Worm (Caenorhabditis elegans) whole organism, L3 larva: ENCODE data around the gene C55B6.1.

Experiments
- R02D3.7 ChIP-seq: fragments of 150-350 bp; optimal IDR thresholded peaks from 2 replicates; lab custom pipeline; 2014; ENCODE audit warnings: missing biosample characterization, missing genetic modification characterization
- aly-2 ChIP-seq: fragments of 150-350 bp; optimal IDR thresholded peaks from 2 replicates; lab custom pipeline; 2014; ENCODE audit warnings: missing biosample characterization, missing genetic modification characterization
- ama-1 ChIP-seq: fragments of 150-350 bp; optimal IDR thresholded peaks from 2 replicates; lab custom pipeline; 2018
- ceh-16 ChIP-seq: sonication (generic microtip); optimal IDR thresholded peaks from 2 replicates; lab custom pipeline; 2017; ENCODE audit warnings: missing biosample characterization, missing genetic modification characterization
- ceh-28 ChIP-seq: fragments of 150-350 bp; optimal IDR thresholded peaks from 2 replicates; lab custom pipeline; 2014; ENCODE audit warnings: missing biosample characterization, missing genetic modification reagents, missing genetic modification characterization
- ceh-82 ChIP-seq: fragments of 150-350 bp; optimal IDR thresholded peaks from 2 replicates; lab custom pipeline; 2014; ENCODE audit warnings: missing biosample characterization, missing genetic modification characterization
- daf-12 ChIP-seq: fragments of 150-350 bp; optimal IDR thresholded peaks from 2 replicates; lab custom pipeline; 2014; ENCODE audit warnings: missing biosample characterization, missing genetic modification reagents, missing genetic modification characterization
- egl-27 ChIP-seq: sonication (generic microtip); optimal IDR thresholded peaks from 4 replicates; lab custom pipeline; 2017; ENCODE audit warnings: missing biosample characterization, missing genetic modification reagents, missing genetic modification characterization
- egl-5 ChIP-seq: fragments of 150-350 bp; optimal IDR thresholded peaks from 2 replicates; lab custom pipeline; 2017; ENCODE audit warnings: missing biosample characterization, missing genetic modification reagents, missing genetic modification characterization, inconsistent platforms
- elt-1 ChIP-seq: fragments of 150-350 bp; optimal IDR thresholded peaks from 2 replicates; lab custom pipeline; 2014; ENCODE audit warnings: missing biosample characterization, missing genetic modification characterization
- elt-2 ChIP-seq: sonication (generic microtip); optimal IDR thresholded peaks from 2 replicates; lab custom pipeline; 2016; ENCODE audit warnings: missing genetic modification reagents, mild to moderate bottlenecking, missing genetic modification characterization, missing compliant biosample characterization
- elt-3 ChIP-seq, 3 experiments: fragments of 150-350 bp in 1 of 3; sonication (generic microtip) in 2 of 3; optimal IDR thresholded peaks; 2 replicates in 2 of 3; 4 replicates in 1 of 3; lab custom pipeline; 2014 to 2017; ENCODE audit warnings: missing biosample characterization in 3 of 3, missing genetic modification characterization in 3 of 3
- eor-1 ChIP-seq, 2 experiments: fragments of 150-350 bp; optimal IDR thresholded peaks; 2 replicates each; lab custom pipeline; 2014 to 2018; ENCODE audit warnings: missing biosample characterization in 2 of 2, missing genetic modification characterization in 2 of 2
- fkh-2 ChIP-seq: fragments of 150-350 bp; optimal IDR thresholded peaks from 2 replicates; lab custom pipeline; 2014; ENCODE audit warnings: missing biosample characterization, missing genetic modification reagents, missing genetic modification characterization
- fos-1 ChIP-seq: fragments of 150-350 bp; optimal IDR thresholded peaks from 2 replicates; lab custom pipeline; 2014; ENCODE audit warnings: missing biosample characterization, missing genetic modification characterization
- jun-1 ChIP-seq: fragments of 150-350 bp; optimal IDR thresholded peaks from 2 replicates; lab custom pipeline; 2014; ENCODE audit warnings: missing biosample characterization, missing genetic modification reagents, missing genetic modification characterization
- lin-15B ChIP-seq: fragments of 150-350 bp; optimal IDR thresholded peaks from 2 replicates; lab custom pipeline; 2014; ENCODE audit warnings: missing biosample characterization, missing genetic modification characterization
- lin-39 ChIP-seq: fragments of 150-350 bp; optimal IDR thresholded peaks from 2 replicates; lab custom pipeline; 2018; ENCODE audit warnings: missing biosample characterization, missing genetic modification reagents, missing genetic modification characterization
- lsy-12 ChIP-seq: sonication (generic microtip); optimal IDR thresholded peaks from 2 replicates; lab custom pipeline; 2016; ENCODE audit warnings: mild to moderate bottlenecking, missing genetic modification characterization, missing compliant biosample characterization
- mdl-1 ChIP-seq: fragments of 150-350 bp; optimal IDR thresholded peaks from 2 replicates; lab custom pipeline; 2014; ENCODE audit warnings: missing biosample characterization, missing genetic modification characterization
- mml-1 ChIP-seq: fragments of 150-350 bp; sonication (generic microtip); optimal IDR thresholded peaks from 3 replicates; lab custom pipeline; 2014; ENCODE audit warnings: missing biosample characterization, missing genetic modification characterization
- nfya-1 ChIP-seq: sonication (generic microtip); optimal IDR thresholded peaks from 2 replicates; lab custom pipeline; 2017; ENCODE audit warnings: missing genetic modification characterization, mild to moderate bottlenecking, missing compliant biosample characterization, antibody characterized with exemption, moderate library complexity; ENCODE audit not compliant: insufficient read depth
- nhr-11 ChIP-seq: fragments of 150-350 bp; optimal IDR thresholded peaks from 2 replicates; lab custom pipeline; 2014; ENCODE audit warnings: missing biosample characterization, missing genetic modification characterization
- nhr-23 ChIP-seq: fragments of 150-350 bp; optimal IDR thresholded peaks from 2 replicates; lab custom pipeline; 2014; ENCODE audit warnings: missing biosample characterization, missing genetic modification reagents, missing genetic modification characterization
- nhr-237 ChIP-seq: fragments of 150-350 bp; optimal IDR thresholded peaks from 2 replicates; lab custom pipeline; 2014; ENCODE audit warnings: missing biosample characterization, missing genetic modification characterization
- nhr-25 ChIP-seq: sonication (generic microtip); optimal IDR thresholded peaks from 2 replicates; lab custom pipeline; 2017; ENCODE audit warnings: missing biosample characterization, missing genetic modification characterization
- nhr-28 ChIP-seq: fragments of 150-350 bp; optimal IDR thresholded peaks from 2 replicates; lab custom pipeline; 2014; ENCODE audit warnings: missing biosample characterization, missing genetic modification characterization
- nhr-43 ChIP-seq: sonication (generic microtip); optimal IDR thresholded peaks from 2 replicates; lab custom pipeline; 2016; ENCODE audit warnings: mild to moderate bottlenecking, missing genetic modification characterization, missing compliant biosample characterization; ENCODE audit not compliant: poor library complexity, severe bottlenecking
- nhr-67 ChIP-seq: fragments of 150-350 bp; optimal IDR thresholded peaks from 2 replicates; lab custom pipeline; 2014; ENCODE audit warnings: missing biosample characterization, missing genetic modification characterization
- nhr-76 ChIP-seq: fragments of 150-350 bp; sonication (generic microtip); optimal IDR thresholded peaks from 5 replicates; lab custom pipeline; 2014; ENCODE audit warnings: missing biosample characterization, missing genetic modification characterization
- nhr-77 ChIP-seq: fragments of 150-350 bp; optimal IDR thresholded peaks from 2 replicates; lab custom pipeline; 2014; ENCODE audit warnings: missing biosample characterization, missing genetic modification characterization
- pqm-1 ChIP-seq: fragments of 150-350 bp; optimal IDR thresholded peaks from 2 replicates; lab custom pipeline; 2017; ENCODE audit warnings: missing biosample characterization, missing genetic modification characterization, inconsistent platforms
- skn-1 ChIP-seq: fragments of 150-350 bp; optimal IDR thresholded peaks from 2 replicates; lab custom pipeline; 2014; ENCODE audit warnings: missing biosample characterization, missing genetic modification characterization
- unc-39 ChIP-seq: sonication (generic microtip); optimal IDR thresholded peaks from 4 replicates; lab custom pipeline; 2017; ENCODE audit warnings: missing biosample characterization, missing genetic modification characterization
- zag-1 ChIP-seq: fragments of 150-350 bp; optimal IDR thresholded peaks from 2 replicates; lab custom pipeline; 2014; ENCODE audit warnings: missing biosample characterization, missing genetic modification characterization
- ztf-4 ChIP-seq: fragments of 150-350 bp; optimal IDR thresholded peaks from 2 replicates; lab custom pipeline; 2014; ENCODE audit warnings: missing biosample characterization, missing genetic modification characterization

C55B6.1 gene

ce11 chrX:7162764-7163163, 37.4 kb upstream of the C55B6.1 start:
- TF ChIP-seq unc-39 (no peak), lin-39 (tag; lab: Kevin White, UChicago) (no peak), egl-5 (tag; lab: Kevin White, UChicago) (no peak), fos-1 (no peak), daf-12 (tag; lab: Kevin White, UChicago) (no peak), nhr-11 (tag; lab: Kevin White, UChicago) (no peak)

- peak; percentile 58 for TF ChIP-seq elt-2 (tag; lab: Kevin White, UChicago)
- TF ChIP-seq mml-1 (tag; lab: Kevin White, UChicago): no peak
- no peak for TF ChIP-seq lin-39 (tag; lab: Kevin White, UChicago)
Measured at ce11 chrX:7170575-7171297, 29.4 kb upstream of the C55B6.1 start, which contains the start of gene bar-1. Gene bar-1, minus strand, starts transcription at chrX:7170625.

- peak; percentile 55 for TF ChIP-seq lin-39 (tag; lab: Kevin White, UChicago)
- no peak for TF ChIP-seq elt-2 (tag; lab: Kevin White, UChicago)
Measured at ce11 chrX:7175389-7175788, 24.8 kb upstream of the C55B6.1 start.

ce11 chrX:7176817-7177216, 23.3 kb upstream of the C55B6.1 start:
- TF ChIP-seq elt-2 (tag; lab: Kevin White, UChicago) (peak; percentile 29), pqm-1 (tag; lab: Kevin White, UChicago) (peak; percentile 27), ama-1 (lab: Kevin White, UChicago) (no peak), nhr-43 (tag; lab: Kevin White, UChicago) (peak; percentile 25), fkh-2 (tag; lab: Kevin White, UChicago) (no peak)

ce11 chrX:7177341-7177740, 22.8 kb upstream of the C55B6.1 start, which contains the start of gene F43E12.1:
Gene F43E12.1, plus strand, starts transcription at chrX:7177641.
- no peak for TF ChIP-seq nhr-77
- no peak for TF ChIP-seq nhr-237 (tag; lab: Kevin White, UChicago)
- TF ChIP-seq ceh-28 (tag; lab: Kevin White, UChicago): no peak
- TF ChIP-seq fkh-2 (tag; lab: Kevin White, UChicago): no peak
- no peak for TF ChIP-seq unc-39
- no peak for TF ChIP-seq zag-1 (tag; lab: Kevin White, UChicago)
- TF ChIP-seq daf-12 (tag; lab: Kevin White, UChicago): no peak
- TF ChIP-seq aly-2 (tag; lab: Kevin White, UChicago): no peak
- TF ChIP-seq lsy-12 (tag; lab: Kevin White, UChicago): no peak
- TF ChIP-seq jun-1 (tag; lab: Kevin White, UChicago): no peak
- no peak for TF ChIP-seq fos-1
- TF ChIP-seq pqm-1 (tag; lab: Kevin White, UChicago): no peak
- TF ChIP-seq ztf-4 (tag; lab: Kevin White, UChicago): no peak
- TF ChIP-seq elt-1 (tag; lab: Kevin White, UChicago): no peak
- no peak for TF ChIP-seq lin-39 (tag; lab: Kevin White, UChicago)
- no peak for TF ChIP-seq lin-15B
- no peak for TF ChIP-seq ceh-82 (tag; lab: Kevin White, UChicago)

ce11 chrX:7181627-7182026, 18.5 kb upstream of the C55B6.1 start:
- peak; percentile 65 for TF ChIP-seq R02D3.7 (tag; lab: Kevin White, UChicago)
- TF ChIP-seq mml-1 (tag; lab: Kevin White, UChicago): no peak
- TF ChIP-seq zag-1 (tag; lab: Kevin White, UChicago): no peak
- peak; percentile 61 for TF ChIP-seq ceh-82 (tag; lab: Kevin White, UChicago)
- peak; percentile 75 for TF ChIP-seq elt-2 (tag; lab: Kevin White, UChicago)
- TF ChIP-seq aly-2 (tag; lab: Kevin White, UChicago): peak; percentile 67
- peak; percentile 13 for TF ChIP-seq nhr-237 (tag; lab: Kevin White, UChicago)
- no peak for TF ChIP-seq fos-1
- TF ChIP-seq egl-27 (tag; lab: Kevin White, UChicago): peak; percentile 74
- peak; percentile 79 for TF ChIP-seq nhr-28 (tag; lab: Kevin White, UChicago)
- no peak for TF ChIP-seq fkh-2 (tag; lab: Kevin White, UChicago)
- TF ChIP-seq jun-1 (tag; lab: Kevin White, UChicago): peak; percentile 99
- peak; percentile 63 for TF ChIP-seq egl-5 (tag; lab: Kevin White, UChicago)
- peak; percentile 13 for TF ChIP-seq lin-15B
- TF ChIP-seq nhr-11 (tag; lab: Kevin White, UChicago): no peak
- TF ChIP-seq skn-1: peak; percentile 77
- TF ChIP-seq ama-1 (lab: Kevin White, UChicago): no peak
- peak; percentile 93 for TF ChIP-seq ceh-28 (tag; lab: Kevin White, UChicago)
- peak; percentile 96 for TF ChIP-seq nhr-25 (tag; lab: Kevin White, UChicago)
- peak; percentile 98 for TF ChIP-seq nhr-43 (tag; lab: Kevin White, UChicago)
- peak; percentile 12 for TF ChIP-seq mdl-1
- peak; percentile 98 for TF ChIP-seq nhr-23 (tag; lab: Kevin White, UChicago)
- TF ChIP-seq nhr-67 (tag; lab: Kevin White, UChicago): no peak
- TF ChIP-seq nhr-77: peak; percentile 95
- peak; percentile 81 for TF ChIP-seq pqm-1 (tag; lab: Kevin White, UChicago)
- peak; percentile 66 for TF ChIP-seq nfya-1 (tag; lab: Kevin White, UChicago)
- TF ChIP-seq lin-39 (tag; lab: Kevin White, UChicago): peak; percentile 69
- TF ChIP-seq lsy-12 (tag; lab: Kevin White, UChicago): peak; percentile 93
- no peak for TF ChIP-seq daf-12 (tag; lab: Kevin White, UChicago)
- TF ChIP-seq ceh-16 (tag; lab: Kevin White, UChicago): no peak
- peak; percentile 22 to 80 (median 40) for TF ChIP-seq elt-3 (tag; optimal IDR thresholded peaks at IDR 0.05; lab: Kevin White, UChicago)
- TF ChIP-seq eor-1 (tag; optimal IDR thresholded peaks at IDR 0.05; lab: Kevin White, UChicago): no peak
- peak; percentile 73 for TF ChIP-seq nhr-76 (tag; lab: Kevin White, UChicago)
- TF ChIP-seq ztf-4 (tag; lab: Kevin White, UChicago): peak; percentile 33
